Fruit fly (Drosophila melanogaster): Measurements from ENCODE around the gene Top2.

Top2 gene

DNA sequence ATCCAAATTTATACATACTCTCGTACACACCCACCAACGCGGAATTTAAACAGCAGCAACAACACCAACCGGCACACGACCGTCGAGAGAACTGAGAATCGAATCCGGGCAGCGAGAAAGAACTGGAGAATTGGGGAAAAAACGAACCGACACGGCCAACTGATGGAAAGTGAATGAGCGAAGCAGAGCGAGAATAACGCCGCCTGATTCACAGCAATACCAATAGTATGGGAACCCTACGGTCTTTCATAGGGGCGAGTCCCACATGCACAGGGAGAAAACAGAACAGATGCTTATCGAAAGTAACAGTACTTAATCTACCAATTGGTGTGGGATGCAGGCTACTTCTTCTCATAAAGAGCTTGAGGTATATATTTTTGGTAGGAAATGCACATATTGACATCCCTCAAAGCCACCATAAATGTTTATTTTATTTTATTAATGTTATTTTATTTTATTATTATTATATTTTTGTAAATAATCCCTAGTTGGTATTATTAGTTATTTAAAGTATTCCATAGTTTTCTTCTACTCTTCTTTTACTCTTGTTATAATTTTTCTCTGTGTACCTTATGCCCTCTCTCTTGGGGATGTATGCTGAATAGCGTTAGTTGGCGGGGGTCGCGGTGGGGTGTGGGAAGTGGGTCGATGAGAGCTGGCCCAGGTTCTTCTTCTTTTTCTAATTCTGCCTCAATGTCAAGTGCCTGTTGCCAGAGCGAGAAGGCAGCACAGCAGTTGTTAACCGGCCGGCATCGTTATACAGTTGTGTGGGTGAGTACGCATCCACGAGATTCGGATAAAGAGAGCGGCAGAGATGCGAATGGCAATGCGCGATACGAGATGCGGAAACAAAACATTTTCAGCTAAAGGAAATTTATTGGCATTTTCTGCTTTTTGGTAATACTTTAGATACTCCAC lies 54.7 kb downstream of the Top2 start, which contains the start of gene CG17544:
TSS of gene CG17544 (minus strand) at position 177 of the 918 bp plus-strand sequence.
- TF ChIP-seq lola (GFP tag; optimal IDR thresholded peaks at IDR 0.05) (no peak), dmrt93B (GFP tag; optimal IDR thresholded peaks at IDR 0.05) (peak; percentile 73), br (GFP tag; optimal IDR thresholded peaks at IDR 0.05) (peak; percentile 22), Jra (GFP tag; optimal IDR thresholded peaks at IDR 0.05) (no peak), jim (GFP tag; optimal IDR thresholded peaks at IDR 0.05) (peak; percentile 1), N (GFP tag; optimal IDR thresholded peaks at IDR 0.05) (no peak), HLH106 (tag; optimal IDR thresholded peaks at IDR 0.05) (peak; percentile 85), Dfd (GFP tag; optimal IDR thresholded peaks at IDR 0.05) (no peak), brk (GFP tag; optimal IDR thresholded peaks at IDR 0.05) (peak; percentile 10), Hr78 (GFP tag; optimal IDR thresholded peaks at IDR 0.05) (no peak), dl (GFP tag; optimal IDR thresholded peaks at IDR 0.05; ENCODE audit: insufficient read depth in 1 of 2, partially characterized antibody in 2 of 2) (peak in 1 of 2 experiments; percentile 63), Hr83 (GFP tag; optimal IDR thresholded peaks at IDR 0.05; ENCODE audit: poor library complexity, severe bottlenecking) (peak; percentile 60), sage (GFP tag; optimal IDR thresholded peaks at IDR 0.05) (no peak), sv (GFP tag; optimal IDR thresholded peaks at IDR 0.05) (peak; percentile 24), fru (GFP tag; optimal IDR thresholded peaks at IDR 0.05) (peak; percentile 59), dsf (GFP tag; optimal IDR thresholded peaks at IDR 0.05; ENCODE audit: borderline replicate concordance) (no peak), Vsx2 (GFP tag; optimal IDR thresholded peaks at IDR 0.05; ENCODE audit: partially characterized antibody) (peak; percentile 27), pan (optimal IDR thresholded peaks at IDR 0.05) (no peak), tai (GFP tag; optimal IDR thresholded peaks at IDR 0.05) (no peak), foxo (GFP tag; optimal IDR thresholded peaks at IDR 0.05) (peak in 1 of 2 experiments; percentile 83), Sp1 (GFP tag; optimal IDR thresholded peaks at IDR 0.05) (peak; percentile 88), psq (GFP tag; optimal IDR thresholded peaks at IDR 0.05) (peak; percentile 88), Rel (GFP tag; optimal IDR thresholded peaks at IDR 0.05) (no peak), Rel (tag; optimal IDR thresholded peaks at IDR 0.05) (peak; percentile 27), GATAd (GFP tag; optimal IDR thresholded peaks at IDR 0.05) (no peak), Dif (GFP tag; optimal IDR thresholded peaks at IDR 0.05; ENCODE audit: partially characterized antibody) (peak; percentile 64), rgr (GFP tag; optimal IDR thresholded peaks at IDR 0.05) (peak; percentile 65), Mio (GFP tag; optimal IDR thresholded peaks at IDR 0.05) (no peak), ey (GFP tag; optimal IDR thresholded peaks at IDR 0.05) (peak; percentile 39), h (GFP tag; optimal IDR thresholded peaks at IDR 0.05) (peak; percentile 44), CG9705 (GFP tag; optimal IDR thresholded peaks at IDR 0.05) (peak; percentile 50), usp (GFP tag; optimal IDR thresholded peaks at IDR 0.05) (no peak), Hnf4 (GFP tag; optimal IDR thresholded peaks at IDR 0.05) (peak; percentile 23), OdsH (GFP tag; optimal IDR thresholded peaks at IDR 0.05) (peak; percentile 69), Abd-B (GFP tag; optimal IDR thresholded peaks at IDR 0.05) (no peak), woc (GFP tag; optimal IDR thresholded peaks at IDR 0.05) (peak; percentile 81), Myc (optimal IDR thresholded peaks at IDR 0.05) (no peak), CrebA (GFP tag; optimal IDR thresholded peaks at IDR 0.05; ENCODE audit: borderline replicate concordance) (no peak)

DNA sequence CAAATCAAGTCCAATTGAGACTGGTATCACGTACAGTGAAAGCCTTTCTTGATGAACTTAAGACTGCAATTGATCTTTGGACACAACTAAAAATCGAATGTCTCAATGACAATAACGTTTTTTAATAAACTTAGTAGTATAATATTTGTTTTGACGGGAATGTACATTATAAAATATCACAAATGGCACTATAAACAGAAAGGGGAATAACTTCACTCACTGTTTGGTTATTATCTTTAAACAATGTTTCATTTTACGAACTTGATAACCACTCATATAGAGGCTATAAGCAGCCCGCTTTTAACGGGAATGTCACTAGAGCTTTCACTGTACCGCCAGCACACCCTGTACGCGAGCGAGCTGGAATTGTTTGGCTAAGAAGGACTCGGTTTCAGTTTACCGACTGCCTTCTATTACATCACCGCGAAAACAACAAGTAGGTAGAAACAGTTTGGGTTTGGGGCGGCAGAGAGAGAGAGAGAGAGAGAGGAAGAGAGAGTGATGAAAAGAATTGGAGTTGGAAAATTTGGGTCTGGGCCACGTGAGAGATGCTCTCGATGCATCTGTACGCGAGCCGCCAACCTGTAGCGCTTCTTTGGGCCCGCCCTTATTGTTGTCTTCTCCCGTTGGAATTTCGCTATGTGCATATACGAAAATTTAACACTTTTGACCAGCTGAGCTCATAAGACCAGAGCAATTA lies 55.5 kb downstream of the Top2 start:
- TF ChIP-seq Hr78 (GFP tag; optimal IDR thresholded peaks at IDR 0.05), result no peak
- TF ChIP-seq usp (GFP tag; optimal IDR thresholded peaks at IDR 0.05), result no peak
- peak; percentile 33 for TF ChIP-seq CG9705 (GFP tag; optimal IDR thresholded peaks at IDR 0.05)
- no peak for TF ChIP-seq jim (GFP tag; optimal IDR thresholded peaks at IDR 0.05)
- no peak for TF ChIP-seq CrebA (GFP tag; optimal IDR thresholded peaks at IDR 0.05; ENCODE audit: borderline replicate concordance)
- peak; percentile 22 for TF ChIP-seq sage (GFP tag; optimal IDR thresholded peaks at IDR 0.05)
- TF ChIP-seq h (GFP tag; optimal IDR thresholded peaks at IDR 0.05), result peak; percentile 68
- TF ChIP-seq Sp1 (GFP tag; optimal IDR thresholded peaks at IDR 0.05), result peak; percentile 72
- peak; percentile 64 for TF ChIP-seq rgr (GFP tag; optimal IDR thresholded peaks at IDR 0.05)
- no peak for TF ChIP-seq pan (optimal IDR thresholded peaks at IDR 0.05)
- no peak for TF ChIP-seq Vsx2 (GFP tag; optimal IDR thresholded peaks at IDR 0.05; ENCODE audit: partially characterized antibody)
- no peak for TF ChIP-seq Mio (GFP tag; optimal IDR thresholded peaks at IDR 0.05)
- TF ChIP-seq Dfd (GFP tag; optimal IDR thresholded peaks at IDR 0.05), result no peak
- no peak for TF ChIP-seq Hr83 (GFP tag; optimal IDR thresholded peaks at IDR 0.05; ENCODE audit: poor library complexity, severe bottlenecking)
- peak; percentile 47 for TF ChIP-seq psq (GFP tag; optimal IDR thresholded peaks at IDR 0.05)
- TF ChIP-seq dl (GFP tag; optimal IDR thresholded peaks at IDR 0.05; ENCODE audit: insufficient read depth in 1 of 2, partially characterized antibody in 2 of 2), result peak in 1 of 2 experiments; percentile 33
- peak; percentile 43 for TF ChIP-seq CG32264 (GFP tag; optimal IDR thresholded peaks at IDR 0.05)
- no peak for TF ChIP-seq GATAd (GFP tag; optimal IDR thresholded peaks at IDR 0.05)
- TF ChIP-seq woc (GFP tag; optimal IDR thresholded peaks at IDR 0.05), result peak; percentile 61
- TF ChIP-seq tai (GFP tag; optimal IDR thresholded peaks at IDR 0.05), result peak; percentile 53
- peak; percentile 56 for TF ChIP-seq ey (GFP tag; optimal IDR thresholded peaks at IDR 0.05)
- TF ChIP-seq N (GFP tag; optimal IDR thresholded peaks at IDR 0.05), result no peak
- peak; percentile 37 for TF ChIP-seq dmrt93B (GFP tag; optimal IDR thresholded peaks at IDR 0.05)
- no peak for TF ChIP-seq brk (GFP tag; optimal IDR thresholded peaks at IDR 0.05)
- TF ChIP-seq Abd-B (GFP tag; optimal IDR thresholded peaks at IDR 0.05), result no peak
- no peak for TF ChIP-seq Myc (optimal IDR thresholded peaks at IDR 0.05)
- peak; percentile 75 for TF ChIP-seq fru (GFP tag; optimal IDR thresholded peaks at IDR 0.05)
- TF ChIP-seq Rel (GFP tag; optimal IDR thresholded peaks at IDR 0.05), result no peak
- peak; percentile 60 for TF ChIP-seq Rel (tag; optimal IDR thresholded peaks at IDR 0.05)
- TF ChIP-seq Jra (GFP tag; optimal IDR thresholded peaks at IDR 0.05), result no peak
- TF ChIP-seq foxo (GFP tag; optimal IDR thresholded peaks at IDR 0.05), result peak in 1 of 2 experiments; percentile 75
- peak; percentile 78 for TF ChIP-seq HLH106 (tag; optimal IDR thresholded peaks at IDR 0.05)
- TF ChIP-seq Hnf4 (GFP tag; optimal IDR thresholded peaks at IDR 0.05), result peak; percentile 22
- TF ChIP-seq Dif (GFP tag; optimal IDR thresholded peaks at IDR 0.05; ENCODE audit: partially characterized antibody), result peak; percentile 75
- no peak for TF ChIP-seq lola (GFP tag; optimal IDR thresholded peaks at IDR 0.05)
- TF ChIP-seq sv (GFP tag; optimal IDR thresholded peaks at IDR 0.05), result no peak

All from whole organism, wandering third instar larva.